Fruit fly (Drosophila melanogaster) whole organism, embryonic: Measurements from ENCODE around the gene CG12206.

Experiments used
- B-H2 ChIP-seq: fragments of 200-800 bp; sonication (Bioruptor generic); optimal IDR thresholded peaks from 2 replicates; lab custom pipeline; 2018; ENCODE audit warnings: missing biosample characterization, mild to moderate bottlenecking, missing genetic modification characterization
- CG10366 ChIP-seq: fragments of 200-800 bp; sonication (Bioruptor generic); IDR thresholded peaks from 2 replicates; pipeline ENCODE4 v1.3.6; 2022; ENCODE audit warnings: missing biosample characterization, missing genetic modification characterization
- CG11247 ChIP-seq: fragments of 200-800 bp; sonication (Bioruptor generic); IDR thresholded peaks from 2 replicates; pipeline ENCODE4 v1.3.6; 2022; ENCODE audit warnings: missing biosample characterization, missing genetic modification characterization
- CG12071 ChIP-seq: fragments of 200-800 bp; sonication (Bioruptor generic); optimal IDR thresholded peaks from 3 replicates; lab custom pipeline; 2018; ENCODE audit warnings: missing biosample characterization, mild to moderate bottlenecking, missing genetic modification characterization
- CG12236 ChIP-seq: fragments of 200-800 bp; sonication (Bioruptor generic); optimal IDR thresholded peaks from 2 replicates; lab custom pipeline; 2016; ENCODE audit warnings: missing biosample characterization, missing genetic modification characterization
- CG13424 ChIP-seq: fragments of 200-800 bp; sonication (Bioruptor generic); optimal IDR thresholded peaks from 2 replicates; lab custom pipeline; 2019; ENCODE audit warnings: missing biosample characterization, mild to moderate bottlenecking, missing genetic modification characterization, moderate library complexity
- CG14710 ChIP-seq: fragments of 200-800 bp; sonication (Bioruptor generic); optimal IDR thresholded peaks from 3 replicates; lab custom pipeline; 2019; ENCODE audit warnings: missing biosample characterization, mild to moderate bottlenecking, missing genetic modification characterization, moderate library complexity
- CG15011 ChIP-seq: fragments of 200-800 bp; sonication (Bioruptor generic); optimal IDR thresholded peaks from 3 replicates; lab custom pipeline; 2018; ENCODE audit warnings: missing biosample characterization, mild to moderate bottlenecking, missing genetic modification characterization
- CG15073 ChIP-seq: fragments of 200-800 bp; sonication (Bioruptor generic); optimal IDR thresholded peaks from 2 replicates; lab custom pipeline; 2016; ENCODE audit warnings: missing biosample characterization, missing genetic modification characterization
- CG1602 ChIP-seq: fragments of 200-800 bp; sonication (Bioruptor generic); optimal IDR thresholded peaks from 3 replicates; lab custom pipeline; 2016; ENCODE audit warnings: missing biosample characterization, missing genetic modification characterization
- CG17612 ChIP-seq: fragments of 200-800 bp; sonication (Bioruptor generic); IDR thresholded peaks from 2 replicates; pipeline ENCODE4 v1.3.6; 2022; ENCODE audit warnings: missing biosample characterization, missing genetic modification characterization
- CG33557 ChIP-seq: fragments of 200-800 bp; sonication (Bioruptor generic); optimal IDR thresholded peaks from 2 replicates; lab custom pipeline; 2019; ENCODE audit warnings: missing biosample characterization, mild to moderate bottlenecking, missing genetic modification characterization, moderate library complexity
- CG42726 ChIP-seq: fragments of 200-800 bp; sonication (Bioruptor generic); IDR thresholded peaks from 2 replicates; pipeline ENCODE4 v1.3.6; 2022; ENCODE audit warnings: missing biosample characterization, missing genetic modification characterization; ENCODE audit not compliant: partially characterized antibody
- CG4617 ChIP-seq: fragments of 200-800 bp; sonication (Bioruptor generic); optimal IDR thresholded peaks from 3 replicates; lab custom pipeline; 2016; ENCODE audit warnings: missing biosample characterization, missing genetic modification characterization, borderline replicate concordance
- D19B ChIP-seq: fragments of 200-800 bp; sonication (Bioruptor generic); optimal IDR thresholded peaks from 2 replicates; lab custom pipeline; 2017; ENCODE audit warnings: missing biosample characterization, mild to moderate bottlenecking, missing genetic modification characterization
- Dll ChIP-seq: fragments of 200-800 bp; sonication (Bioruptor generic); IDR thresholded peaks from 4 replicates; pipeline ENCODE4 v1.3.6; 2022; ENCODE audit warnings: missing biosample characterization, missing genetic modification characterization; ENCODE audit not compliant: partially characterized antibody
- Doc2 ChIP-seq: fragments of 200-800 bp; sonication (Bioruptor generic); IDR thresholded peaks from 2 replicates; pipeline ENCODE4 v1.3.6; 2022; ENCODE audit warnings: missing biosample characterization, missing genetic modification characterization
- Gug ChIP-seq: fragments of 200-800 bp; sonication (Bioruptor generic); IDR thresholded peaks from 4 replicates; pipeline ENCODE4 v1.3.6; 2022; ENCODE audit warnings: missing biosample characterization, missing genetic modification characterization
- HHEX ChIP-seq: fragments of 200-800 bp; sonication (Bioruptor generic); optimal IDR thresholded peaks from 3 replicates; lab custom pipeline; 2017; ENCODE audit warnings: missing biosample characterization, mild to moderate bottlenecking, missing genetic modification characterization, missing genetic modification reagents
- HLH4C ChIP-seq: fragments of 200-800 bp; sonication (Bioruptor generic); IDR thresholded peaks from 3 replicates; pipeline ENCODE4 v1.3.6; 2022; ENCODE audit warnings: missing biosample characterization, missing genetic modification characterization; ENCODE audit not compliant: partially characterized antibody
- Hand ChIP-seq: fragments of 200-800 bp; sonication (Bioruptor generic); optimal IDR thresholded peaks from 2 replicates; lab custom pipeline; 2017; ENCODE audit warnings: mild to moderate bottlenecking, missing biosample characterization, missing genetic modification reagents, missing genetic modification characterization
- Poxn ChIP-seq: fragments of 200-800 bp; sonication (Bioruptor generic); IDR thresholded peaks from 2 replicates; pipeline ENCODE4 v1.3.6; 2022; ENCODE audit warnings: missing biosample characterization, missing genetic modification characterization
- Ptx1 ChIP-seq: fragments of 200-800 bp; sonication (Bioruptor generic); IDR thresholded peaks from 2 replicates; pipeline ENCODE4 v1.3.6; 2022; ENCODE audit warnings: missing biosample characterization, missing genetic modification characterization
- Rfx ChIP-seq: fragments of 200-800 bp; sonication (Bioruptor generic); IDR thresholded peaks from 2 replicates; pipeline ENCODE4 v1.3.6; 2022; ENCODE audit warnings: missing biosample characterization, missing genetic modification characterization
- Sin3A ChIP-seq: fragments of >200 bp; optimal IDR thresholded peaks from 2 replicates; lab custom pipeline; 2018
- Spps ChIP-seq: fragments of 200-800 bp; sonication (Bioruptor generic); optimal IDR thresholded peaks from 2 replicates; lab custom pipeline; 2018; ENCODE audit warnings: missing biosample characterization, mild to moderate bottlenecking, missing genetic modification characterization
- ab ChIP-seq: fragments of 200-800 bp; sonication (Bioruptor generic); optimal IDR thresholded peaks from 2 replicates; lab custom pipeline; 2016; ENCODE audit warnings: missing biosample characterization, missing genetic modification characterization
- abd-A ChIP-seq: fragments of 200-800 bp; sonication (Bioruptor generic); optimal IDR thresholded peaks from 3 replicates; lab custom pipeline; 2019; ENCODE audit warnings: missing biosample characterization, mild to moderate bottlenecking, missing genetic modification characterization, moderate library complexity
- bab2 ChIP-seq: fragments of 200-800 bp; sonication (Bioruptor generic); optimal IDR thresholded peaks from 2 replicates; lab custom pipeline; 2016; ENCODE audit warnings: missing biosample characterization, missing genetic modification characterization
- crp ChIP-seq, 2 experiments: fragments of 200-800 bp; sonication (Bioruptor generic); optimal IDR thresholded peaks; 2 replicates in 1 of 2; 3 replicates in 1 of 2; lab custom pipeline; 2017; ENCODE audit warnings: missing biosample characterization in 2 of 2, missing genetic modification characterization in 2 of 2, mild to moderate bottlenecking in 1 of 2, moderate library complexity in 1 of 2
- dan ChIP-seq: fragments of 200-800 bp; sonication (Bioruptor generic); IDR thresholded peaks from 2 replicates; pipeline ENCODE4 v1.3.6; 2022; ENCODE audit warnings: missing biosample characterization, missing genetic modification characterization
- ewg ChIP-seq: fragments of 200-800 bp; sonication (Bioruptor generic); optimal IDR thresholded peaks from 3 replicates; lab custom pipeline; 2017; ENCODE audit warnings: mild to moderate bottlenecking, missing biosample characterization, missing genetic modification reagents, missing genetic modification characterization
- fd102C ChIP-seq: fragments of 200-800 bp; sonication (Bioruptor generic); optimal IDR thresholded peaks from 2 replicates; lab custom pipeline; 2018; ENCODE audit warnings: missing biosample characterization, mild to moderate bottlenecking, missing genetic modification characterization, moderate library complexity
- fd64A ChIP-seq: fragments of 200-800 bp; sonication (Bioruptor generic); optimal IDR thresholded peaks from 3 replicates; lab custom pipeline; 2018; ENCODE audit warnings: missing biosample characterization, mild to moderate bottlenecking, missing genetic modification characterization
- gsb-n ChIP-seq: fragments of 200-800 bp; sonication (Bioruptor generic); optimal IDR thresholded peaks from 3 replicates; lab custom pipeline; 2018; ENCODE audit warnings: missing biosample characterization, mild to moderate bottlenecking, missing genetic modification characterization
- gt ChIP-seq: fragments of 200-800 bp; sonication (Bioruptor generic); IDR thresholded peaks from 2 replicates; pipeline ENCODE4 v1.3.6; 2022; ENCODE audit warnings: missing biosample characterization, missing genetic modification characterization
- inv ChIP-seq: fragments of 200-800 bp; sonication (Bioruptor generic); IDR thresholded peaks from 2 replicates; pipeline ENCODE4 v1.3.6; 2022; ENCODE audit warnings: missing biosample characterization, missing genetic modification characterization; ENCODE audit not compliant: partially characterized antibody
- maf-S ChIP-seq: fragments of 200-800 bp; sonication (Bioruptor generic); optimal IDR thresholded peaks from 2 replicates; lab custom pipeline; 2016; ENCODE audit warnings: missing biosample characterization, missing genetic modification characterization
- mirr ChIP-seq: fragments of 200-800 bp; sonication (Bioruptor generic); optimal IDR thresholded peaks from 3 replicates; lab custom pipeline; 2018; ENCODE audit warnings: missing biosample characterization, mild to moderate bottlenecking, missing genetic modification characterization
- pb ChIP-seq: fragments of 200-800 bp; sonication (Bioruptor generic); optimal IDR thresholded peaks from 3 replicates; lab custom pipeline; 2016; ENCODE audit warnings: missing biosample characterization, missing genetic modification characterization
- pzg ChIP-seq: fragments of 200-800 bp; sonication (Bioruptor generic); optimal IDR thresholded peaks from 3 replicates; lab custom pipeline; 2018; ENCODE audit warnings: missing biosample characterization, mild to moderate bottlenecking, missing genetic modification characterization, moderate library complexity
- salm ChIP-seq: fragments of 200-800 bp; sonication (Bioruptor generic); optimal IDR thresholded peaks from 2 replicates; lab custom pipeline; 2018; ENCODE audit warnings: missing biosample characterization, mild to moderate bottlenecking, missing genetic modification characterization
- scrt ChIP-seq: fragments of 200-800 bp; sonication (Bioruptor generic); optimal IDR thresholded peaks from 2 replicates; lab custom pipeline; 2018; ENCODE audit warnings: missing biosample characterization, mild to moderate bottlenecking, missing genetic modification characterization, moderate library complexity
- seq ChIP-seq: fragments of 200-800 bp; sonication (Bioruptor generic); IDR thresholded peaks from 2 replicates; pipeline ENCODE4 v1.3.6; 2022; ENCODE audit warnings: missing biosample characterization, missing genetic modification characterization
- sna ChIP-seq: fragments of 200-800 bp; sonication (Bioruptor generic); IDR thresholded peaks from 2 replicates; pipeline ENCODE4 v1.3.6; 2022; ENCODE audit warnings: missing biosample characterization, missing genetic modification characterization; ENCODE audit not compliant: partially characterized antibody
- sqz ChIP-seq: fragments of 200-800 bp; sonication (Bioruptor generic); optimal IDR thresholded peaks from 3 replicates; lab custom pipeline; 2018; ENCODE audit warnings: missing biosample characterization, mild to moderate bottlenecking, missing genetic modification characterization
- vnd ChIP-seq: fragments of 200-800 bp; sonication (Bioruptor generic); IDR thresholded peaks from 3 replicates; pipeline ENCODE4 v1.3.6; 2022; ENCODE audit warnings: missing biosample characterization, missing genetic modification characterization; ENCODE audit not compliant: partially characterized antibody
- wek ChIP-seq: fragments of 200-800 bp; sonication (Bioruptor generic); optimal IDR thresholded peaks from 3 replicates; lab custom pipeline; 2018; ENCODE audit warnings: missing biosample characterization, mild to moderate bottlenecking, missing genetic modification characterization, moderate library complexity

The CG12206 gene

DNA sequence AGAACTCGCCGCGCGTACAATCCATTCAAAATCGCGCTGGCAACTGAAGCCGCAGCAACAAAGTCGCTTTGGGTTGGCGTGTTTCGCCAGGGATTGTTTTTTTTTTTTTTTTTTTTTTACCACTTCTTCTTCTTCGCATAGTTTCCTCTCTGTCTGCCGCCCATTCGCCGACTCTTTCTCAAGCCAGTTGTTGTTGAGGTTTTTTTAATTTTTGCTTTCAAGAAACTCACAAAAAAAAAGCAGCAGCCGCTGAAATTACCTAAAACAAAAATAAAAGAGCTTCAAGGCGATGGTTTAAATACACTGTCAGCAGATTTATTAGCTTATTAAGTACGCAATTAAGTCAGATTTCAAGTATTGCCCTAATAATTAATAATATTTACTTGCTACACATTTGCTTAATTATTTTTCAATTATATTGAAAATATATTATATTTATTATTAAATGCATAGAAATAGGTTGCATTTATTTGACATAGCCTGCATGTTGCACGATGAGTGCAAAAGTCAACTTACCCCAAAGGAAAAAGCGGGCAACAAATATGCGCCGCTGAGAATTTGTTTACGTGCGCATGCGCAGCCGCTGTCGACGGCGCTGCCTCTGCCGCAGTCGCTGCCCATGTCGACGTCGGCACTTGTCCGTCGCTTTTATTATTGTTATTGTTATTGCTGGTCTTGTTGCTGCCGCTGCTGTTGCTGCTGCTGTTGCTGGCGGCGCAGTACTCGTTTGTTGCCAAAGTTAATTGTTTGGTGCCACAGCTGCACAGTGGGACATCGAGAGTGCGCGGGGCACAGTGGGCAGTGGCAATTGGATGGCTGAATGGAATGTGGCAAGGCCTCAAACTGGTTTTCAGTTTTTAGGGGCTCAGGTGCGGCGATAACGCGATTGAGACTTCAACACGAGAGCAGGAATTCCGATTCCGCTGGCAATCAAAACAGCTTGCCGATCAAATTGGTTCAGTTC, at the start of gene CG12206 (continued):
- no peak for TF ChIP-seq CG12236 (GFP tag; lab: Kevin White, UChicago)
- TF ChIP-seq Poxn (GFP tag; lab: Robert Waterston, UW): no peak
- TF ChIP-seq ewg: peak; percentile 25
- TF ChIP-seq sna (GFP tag; lab: Robert Waterston, UW): no peak
- peak; percentile 35 for TF ChIP-seq D19B
- peak; percentile 74 for TF ChIP-seq Ptx1 (GFP tag; lab: Robert Waterston, UW)
- TF ChIP-seq CG14710 (tag; lab: Kevin White, UChicago): peak; percentile 41
- no peak for TF ChIP-seq CG12071 (GFP tag; lab: Kevin White, UChicago)
- no peak for TF ChIP-seq mirr (GFP tag; lab: Kevin White, UChicago)
- TF ChIP-seq sqz (GFP tag; lab: Kevin White, UChicago): peak; percentile 91
- TF ChIP-seq salm (tag; lab: Kevin White, UChicago): peak; percentile 23
- no peak for TF ChIP-seq pzg (GFP tag; lab: Kevin White, UChicago)
- TF ChIP-seq B-H2: no peak
- TF ChIP-seq Hand (GFP tag; lab: Kevin White, UChicago): no peak
- peak; percentile 25 for TF ChIP-seq gsb-n (tag; lab: Kevin White, UChicago)
- no peak for TF ChIP-seq maf-S
- no peak for TF ChIP-seq gt (GFP tag; lab: Robert Waterston, UW)
- 0 out of 2 replicates have a peak, but pooled peaks have one; percentile 47 for TF ChIP-seq seq (GFP tag; lab: Robert Waterston, UW)
- peak; percentile 54; the same call in 1 of the 2 replicates for TF ChIP-seq Rfx (GFP tag; lab: Robert Waterston, UW)
- no peak for TF ChIP-seq inv (GFP tag; lab: Robert Waterston, UW)
- peak; percentile 61 for TF ChIP-seq scrt (GFP tag; lab: Kevin White, UChicago)
- TF ChIP-seq wek (GFP tag; lab: Kevin White, UChicago): no peak
- peak; percentile 10; the same call in 1 of the 2 replicates for TF ChIP-seq CG10366
- no peak for TF ChIP-seq Dll (GFP tag; lab: Robert Waterston, UW)
- no peak for TF ChIP-seq crp (GFP tag; optimal IDR thresholded peaks at IDR 0.05; lab: Kevin White, UChicago)
- TF ChIP-seq fd64A (GFP tag; lab: Kevin White, UChicago): no peak
- TF ChIP-seq HHEX (GFP tag; lab: Kevin White, UChicago): peak; percentile 47
- no peak for TF ChIP-seq Spps (tag; lab: Kevin White, UChicago)
- TF ChIP-seq CG13424 (tag; lab: Kevin White, UChicago): peak; percentile 72
- TF ChIP-seq CG15011 (GFP tag; lab: Kevin White, UChicago): peak; percentile 12
- TF ChIP-seq CG15073: no peak
- no peak for TF ChIP-seq HLH4C (GFP tag; lab: Robert Waterston, UW)
- TF ChIP-seq dan (GFP tag; lab: Robert Waterston, UW): no peak
- TF ChIP-seq fd102C (GFP tag; lab: Kevin White, UChicago): no peak
- TF ChIP-seq CG33557 (GFP tag; lab: Kevin White, UChicago): no peak
- TF ChIP-seq CG11247 (GFP tag; lab: Robert Waterston, UW): peak; percentile 24; the same call in 1 of the 2 replicates
- no peak for TF ChIP-seq CG1602 (GFP tag; lab: Kevin White, UChicago)
- TF ChIP-seq abd-A: peak; percentile 26
- no peak for TF ChIP-seq Doc2 (GFP tag; lab: Robert Waterston, UW)
- TF ChIP-seq Gug (GFP tag; lab: Robert Waterston, UW): peak; percentile 7; the same call in 1 of the 4 replicates
- no peak for TF ChIP-seq CG17612 (GFP tag; lab: Robert Waterston, UW)
- TF ChIP-seq bab2: no peak
- no peak for TF ChIP-seq Sin3A (lab: Kevin White, UChicago)
- no peak for TF ChIP-seq CG4617 (GFP tag; lab: Kevin White, UChicago)
- TF ChIP-seq CG42726 (GFP tag; lab: Robert Waterston, UW): no peak
- TF ChIP-seq vnd (GFP tag; lab: Robert Waterston, UW): no peak
- no peak for TF ChIP-seq ab (GFP tag; lab: Kevin White, UChicago)
- no peak for TF ChIP-seq pb (GFP tag; lab: Kevin White, UChicago)
